Worm (Caenorhabditis elegans) whole organism, L3 larva: ENCODE results near the gene F56D6.13.
A peak's percentile ranks its signal among the peaks of the same experiment; 100 is the strongest.

Experiments
- ama-1 ChIP-seq: fragments of 150-350 bp; optimal IDR thresholded peaks from 2 replicates; lab custom pipeline; 2018
- ceh-82 ChIP-seq: fragments of 150-350 bp; optimal IDR thresholded peaks from 2 replicates; lab custom pipeline; 2014; ENCODE audit warnings: missing biosample characterization, missing genetic modification characterization
- elt-1 ChIP-seq: fragments of 150-350 bp; optimal IDR thresholded peaks from 2 replicates; lab custom pipeline; 2014; ENCODE audit warnings: missing biosample characterization, missing genetic modification characterization
- elt-3 ChIP-seq, 3 experiments: fragments of 150-350 bp in 1 of 3; sonication (generic microtip) in 2 of 3; optimal IDR thresholded peaks; 2 replicates in 2 of 3; 4 replicates in 1 of 3; lab custom pipeline; 2014 to 2017; ENCODE audit warnings: missing biosample characterization in 3 of 3, missing genetic modification characterization in 3 of 3
- lin-39 ChIP-seq: fragments of 150-350 bp; optimal IDR thresholded peaks from 2 replicates; lab custom pipeline; 2018; ENCODE audit warnings: missing biosample characterization, missing genetic modification reagents, missing genetic modification characterization
- mdl-1 ChIP-seq: fragments of 150-350 bp; optimal IDR thresholded peaks from 2 replicates; lab custom pipeline; 2014; ENCODE audit warnings: missing biosample characterization, missing genetic modification characterization
- nfya-1 ChIP-seq: sonication (generic microtip); optimal IDR thresholded peaks from 2 replicates; lab custom pipeline; 2017; ENCODE audit warnings: missing genetic modification characterization, mild to moderate bottlenecking, missing compliant biosample characterization, antibody characterized with exemption, moderate library complexity; ENCODE audit not compliant: insufficient read depth
- nhr-12 ChIP-seq: fragments of 150-350 bp; optimal IDR thresholded peaks from 2 replicates; lab custom pipeline; 2014; ENCODE audit warnings: missing biosample characterization, missing genetic modification characterization
- pha-4 ChIP-seq: fragments of 150-350 bp; optimal IDR thresholded peaks from 2 replicates; lab custom pipeline; 2014; ENCODE audit warnings: missing biosample characterization, missing genetic modification reagents, missing genetic modification characterization
- unc-62 ChIP-seq: fragments of 150-350 bp; sonication (generic microtip); optimal IDR thresholded peaks from 4 replicates; lab custom pipeline; 2014; ENCODE audit warnings: missing biosample characterization, missing genetic modification reagents, missing genetic modification characterization
- zag-1 ChIP-seq: fragments of 150-350 bp; optimal IDR thresholded peaks from 2 replicates; lab custom pipeline; 2014; ENCODE audit warnings: missing biosample characterization, missing genetic modification characterization

DNA sequence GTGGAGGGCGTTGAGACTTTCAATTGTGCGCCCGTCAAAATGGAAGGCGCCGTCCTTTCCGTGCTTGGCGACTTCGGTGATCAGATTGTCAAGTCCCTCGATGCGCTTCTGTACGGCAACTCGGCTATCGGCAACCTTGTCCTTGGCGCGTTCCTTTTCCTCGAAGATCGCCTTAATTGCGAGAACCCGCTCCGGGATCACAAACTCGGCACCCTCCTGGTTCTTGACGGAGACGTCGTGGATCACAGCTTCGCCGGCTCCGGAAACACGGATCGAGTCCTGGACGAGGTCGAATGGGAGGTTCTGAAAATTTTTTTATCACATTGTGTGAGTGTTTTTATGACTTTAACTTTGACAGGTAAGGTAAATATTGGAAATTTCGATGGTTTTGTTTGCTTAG lies 36.0 kb upstream of the F56D6.13 start:
- no peak for TF ChIP-seq ceh-82
- no peak for TF ChIP-seq nhr-12 (tag; lab: Kevin White, UChicago)
- TF ChIP-seq elt-1, result no peak
- no peak for TF ChIP-seq lin-39
- TF ChIP-seq elt-3 (tag; optimal IDR thresholded peaks at IDR 0.05; lab: Kevin White, UChicago), result no peak
- TF ChIP-seq nfya-1 (tag; lab: Kevin White, UChicago), result no peak
- TF ChIP-seq zag-1 (tag; lab: Kevin White, UChicago), result no peak
- TF ChIP-seq pha-4 (tag; lab: Kevin White, UChicago), result peak; percentile 31
- no peak for TF ChIP-seq ama-1 (lab: Kevin White, UChicago)
- TF ChIP-seq mdl-1 (tag; lab: Kevin White, UChicago), result no peak
- no peak for TF ChIP-seq unc-62 (GFP tag; lab: Kevin White, UChicago)
